Fruit fly (Drosophila melanogaster): ENCODE measurements around the gene Mocs2A.

DNA sequence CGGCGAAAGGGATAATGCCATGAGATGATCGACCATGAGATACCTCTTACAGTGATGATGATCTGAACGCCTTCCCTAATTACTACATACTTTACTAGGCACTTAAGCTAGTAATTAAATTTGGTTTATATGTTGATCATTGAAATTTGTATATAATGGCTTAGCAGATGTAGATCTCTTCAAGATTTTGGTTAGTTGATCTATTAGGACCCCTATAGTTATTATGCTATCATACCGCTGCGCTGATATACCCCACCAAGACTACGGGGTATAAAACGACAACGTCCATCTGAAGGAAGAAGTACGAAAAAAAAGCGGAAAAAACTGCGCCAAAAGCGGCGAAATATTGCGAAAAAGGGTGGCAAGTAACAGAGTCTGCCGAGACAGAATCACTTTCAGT is 47.1 kb upstream of the Mocs2A start:
- TF ChIP-seq D1 (tag; optimal IDR thresholded peaks at IDR 0.05) (no peak), CG15710 (tag; optimal IDR thresholded peaks at IDR 0.05) (peak; percentile 70), Ets98B (GFP tag; IDR thresholded peaks at IDR 0.05) (no peak), rn (GFP tag; IDR thresholded peaks at IDR 0.05) (no peak), fd96Ca (GFP tag; IDR thresholded peaks at IDR 0.05) (no peak), CG17806 (tag; optimal IDR thresholded peaks at IDR 0.05) (peak; percentile 65), CG32121 (GFP tag; IDR thresholded peaks at IDR 0.05) (no peak), CG12605 (GFP tag; IDR thresholded peaks at IDR 0.05) (no peak), CG10348 (GFP tag; IDR thresholded peaks at IDR 0.05) (no peak), CG13204 (GFP tag; optimal IDR thresholded peaks at IDR 0.05) (no peak), gl (tag; optimal IDR thresholded peaks at IDR 0.05) (peak; percentile 18), CG4496 (GFP tag; IDR thresholded peaks at IDR 0.05) (no peak), EcR (GFP tag; optimal IDR thresholded peaks at IDR 0.05) (no peak), CG8159 (tag; optimal IDR thresholded peaks at IDR 0.05) (peak; percentile 84)

Measured in whole organism, pupa.